Fruit fly (Drosophila melanogaster) whole organism, embryonic: ENCODE data around the gene red.
A peak's percentile ranks its signal among the peaks of the same experiment; 100 is the strongest.

ENCODE experiments used
- CG10543 ChIP-seq: fragments of 200-800 bp; sonication (Bioruptor generic); optimal IDR thresholded peaks from 3 replicates; lab custom pipeline; 2017; ENCODE audit warnings: missing biosample characterization, mild to moderate bottlenecking, missing genetic modification characterization, moderate library complexity
- CG12659 ChIP-seq: fragments of 200-800 bp; sonication (Bioruptor generic); optimal IDR thresholded peaks from 3 replicates; lab custom pipeline; 2017; ENCODE audit warnings: mild to moderate bottlenecking, missing biosample characterization, missing genetic modification reagents, missing genetic modification characterization
- CG13624 ChIP-seq: fragments of 200-800 bp; sonication (Bioruptor generic); optimal IDR thresholded peaks from 2 replicates; lab custom pipeline; 2016; ENCODE audit warnings: missing biosample characterization, missing genetic modification characterization
- CG15011 ChIP-seq: fragments of 200-800 bp; sonication (Bioruptor generic); optimal IDR thresholded peaks from 3 replicates; lab custom pipeline; 2018; ENCODE audit warnings: missing biosample characterization, mild to moderate bottlenecking, missing genetic modification characterization
- CG18011 ChIP-seq: fragments of 200-800 bp; sonication (Bioruptor generic); optimal IDR thresholded peaks from 2 replicates; lab custom pipeline; 2017; ENCODE audit warnings: missing biosample characterization, missing genetic modification characterization, mild to moderate bottlenecking, moderate library complexity, missing genotype
- CG18764 ChIP-seq: fragments of 200-800 bp; sonication (Bioruptor generic); optimal IDR thresholded peaks from 3 replicates; lab custom pipeline; 2016; ENCODE audit warnings: missing biosample characterization, missing genetic modification characterization
- CG2120 ChIP-seq: fragments of 200-800 bp; sonication (Bioruptor generic); optimal IDR thresholded peaks from 3 replicates; lab custom pipeline; 2016; ENCODE audit warnings: missing biosample characterization, missing genetic modification characterization
- CG32532 ChIP-seq: fragments of 200-800 bp; sonication (Bioruptor generic); IDR thresholded peaks from 2 replicates; pipeline ENCODE4 v1.3.6; 2022; ENCODE audit warnings: missing biosample characterization, missing genetic modification characterization
- CG3407 ChIP-seq: fragments of 200-800 bp; sonication (Bioruptor generic); optimal IDR thresholded peaks from 2 replicates; lab custom pipeline; 2018; ENCODE audit warnings: missing biosample characterization, mild to moderate bottlenecking, missing genetic modification characterization
- CG3726 ChIP-seq: fragments of 200-800 bp; sonication (Bioruptor generic); IDR thresholded peaks from 3 replicates; pipeline ENCODE4, ENCODE4 v1.3.6; 2022; ENCODE audit warnings: missing biosample characterization, missing genetic modification characterization
- CG3838 ChIP-seq: fragments of 200-800 bp; sonication (Bioruptor generic); optimal IDR thresholded peaks from 3 replicates; lab custom pipeline; 2016; ENCODE audit warnings: missing biosample characterization, missing genetic modification characterization
- CG3847 ChIP-seq: fragments of 200-800 bp; sonication (Bioruptor generic); IDR thresholded peaks from 2 replicates; pipeline ENCODE4 v1.3.6; 2022; ENCODE audit warnings: missing biosample characterization, missing genetic modification characterization
- CG4707 ChIP-seq: fragments of 200-800 bp; sonication (Bioruptor generic); optimal IDR thresholded peaks from 2 replicates; lab custom pipeline; 2018; ENCODE audit warnings: missing biosample characterization, mild to moderate bottlenecking, missing genetic modification characterization, moderate library complexity
- CG5245 ChIP-seq: fragments of 200-800 bp; sonication (Bioruptor generic); optimal IDR thresholded peaks from 3 replicates; lab custom pipeline; 2016; ENCODE audit warnings: missing biosample characterization, missing genetic modification characterization
- CG6272 ChIP-seq: fragments of 200-800 bp; sonication (Bioruptor generic); IDR thresholded peaks from 2 replicates; pipeline ENCODE4 v1.3.6; 2022; ENCODE audit warnings: missing biosample characterization, missing genetic modification characterization
- CG7839 ChIP-seq: fragments of 200-800 bp; sonication (Bioruptor generic); optimal IDR thresholded peaks from 3 replicates; lab custom pipeline; 2018; ENCODE audit warnings: missing biosample characterization, mild to moderate bottlenecking, missing genetic modification characterization, moderate library complexity
- CG7928 ChIP-seq: fragments of 200-800 bp; sonication (Bioruptor generic); optimal IDR thresholded peaks from 2 replicates; lab custom pipeline; 2017; ENCODE audit warnings: missing biosample characterization, mild to moderate bottlenecking, missing genetic modification characterization
- CG8089 ChIP-seq: fragments of 200-800 bp; sonication (Bioruptor generic); optimal IDR thresholded peaks from 3 replicates; lab custom pipeline; 2016; ENCODE audit warnings: missing biosample characterization, missing genetic modification characterization
- CG8765 ChIP-seq: fragments of 200-800 bp; sonication (Bioruptor generic); IDR thresholded peaks from 2 replicates; pipeline ENCODE4 v1.3.6; 2022; ENCODE audit warnings: missing biosample characterization, missing genetic modification characterization
- CG9437 ChIP-seq: fragments of 200-800 bp; sonication (Bioruptor generic); optimal IDR thresholded peaks from 2 replicates; lab custom pipeline; 2018; ENCODE audit warnings: missing biosample characterization, mild to moderate bottlenecking, missing genetic modification characterization
- CTCF ChIP-seq: fragments of 200-800 bp; sonication (Bioruptor generic); optimal IDR thresholded peaks from 2 replicates; lab custom pipeline; 2017; ENCODE audit warnings: missing biosample characterization, mild to moderate bottlenecking, missing genetic modification characterization, moderate library complexity
- Gsc ChIP-seq: fragments of 200-800 bp; sonication (Bioruptor generic); IDR thresholded peaks from 2 replicates; pipeline ENCODE4 v1.3.6; 2022; ENCODE audit warnings: missing biosample characterization, missing genetic modification characterization
- HLHmδ ChIP-seq: fragments of 200-800 bp; sonication (Bioruptor generic); optimal IDR thresholded peaks from 2 replicates; lab custom pipeline; 2018; ENCODE audit warnings: missing biosample characterization, mild to moderate bottlenecking, missing genetic modification characterization, moderate library complexity
- Hmx ChIP-seq: fragments of 200-800 bp; sonication (Bioruptor generic); optimal IDR thresholded peaks from 2 replicates; lab custom pipeline; 2016; ENCODE audit warnings: missing biosample characterization, missing genetic modification characterization
- Hsf ChIP-seq: fragments of 200-800 bp; sonication (Bioruptor generic); optimal IDR thresholded peaks from 3 replicates; lab custom pipeline; 2016; ENCODE audit warnings: missing biosample characterization, missing genetic modification characterization
- NfI ChIP-seq: fragments of 200-800 bp; sonication (Bioruptor generic); optimal IDR thresholded peaks from 3 replicates; lab custom pipeline; 2018; ENCODE audit warnings: missing biosample characterization, mild to moderate bottlenecking, missing genetic modification characterization, moderate library complexity
- Ptx1 ChIP-seq: fragments of 200-800 bp; sonication (Bioruptor generic); IDR thresholded peaks from 2 replicates; pipeline ENCODE4 v1.3.6; 2022; ENCODE audit warnings: missing biosample characterization, missing genetic modification characterization
- Xbp1 ChIP-seq: fragments of 200-800 bp; sonication (Bioruptor generic); optimal IDR thresholded peaks from 3 replicates; lab custom pipeline; 2016; ENCODE audit warnings: missing biosample characterization, mild to moderate bottlenecking, missing genetic modification characterization
- abd-A ChIP-seq: fragments of 200-800 bp; sonication (Bioruptor generic); optimal IDR thresholded peaks from 3 replicates; lab custom pipeline; 2019; ENCODE audit warnings: missing biosample characterization, mild to moderate bottlenecking, missing genetic modification characterization, moderate library complexity
- al ChIP-seq: fragments of 200-800 bp; sonication (Bioruptor generic); IDR thresholded peaks from 2 replicates; pipeline ENCODE4 v1.3.6; 2022; ENCODE audit warnings: missing biosample characterization, missing genetic modification characterization
- chm ChIP-seq: fragments of 200-800 bp; sonication (Bioruptor generic); IDR thresholded peaks from 2 replicates; pipeline ENCODE4 v1.3.6; 2022; ENCODE audit warnings: missing biosample characterization, missing genetic modification characterization
- ftz-f1 ChIP-seq: fragments of 200-800 bp; sonication (Bioruptor generic); optimal IDR thresholded peaks from 2 replicates; lab custom pipeline; 2016; ENCODE audit warnings: missing biosample characterization, missing genetic modification characterization
- gcm2 ChIP-seq: fragments of 200-800 bp; sonication (Bioruptor generic); optimal IDR thresholded peaks from 2 replicates; lab custom pipeline; 2016; ENCODE audit warnings: missing biosample characterization, missing genetic modification characterization
- gro ChIP-seq: fragments of 200-800 bp; sonication (Bioruptor generic); optimal IDR thresholded peaks from 2 replicates; lab custom pipeline; 2016; ENCODE audit warnings: missing biosample characterization, missing genetic modification characterization
- gt ChIP-seq: fragments of 200-800 bp; sonication (Bioruptor generic); IDR thresholded peaks from 2 replicates; pipeline ENCODE4 v1.3.6; 2022; ENCODE audit warnings: missing biosample characterization, missing genetic modification characterization
- hbn ChIP-seq: fragments of 200-800 bp; sonication (Bioruptor generic); IDR thresholded peaks from 2 replicates; pipeline ENCODE4 v1.3.6; 2022; ENCODE audit warnings: missing biosample characterization, missing genetic modification characterization; ENCODE audit not compliant: partially characterized antibody
- hth ChIP-seq: fragments of >200 bp; optimal IDR thresholded peaks from 2 replicates; lab custom pipeline; 2017; ENCODE audit warnings: inconsistent platforms
- inv ChIP-seq: fragments of 200-800 bp; sonication (Bioruptor generic); IDR thresholded peaks from 2 replicates; pipeline ENCODE4 v1.3.6; 2022; ENCODE audit warnings: missing biosample characterization, missing genetic modification characterization; ENCODE audit not compliant: partially characterized antibody
- jumu ChIP-seq: fragments of 200-800 bp; sonication (Bioruptor generic); optimal IDR thresholded peaks from 3 replicates; lab custom pipeline; 2016; ENCODE audit warnings: missing biosample characterization, missing genetic modification characterization
- ken ChIP-seq: fragments of 200-800 bp; sonication (Bioruptor generic); IDR thresholded peaks from 3 replicates; pipeline ENCODE4 v1.3.6; 2022; ENCODE audit warnings: missing biosample characterization, missing genetic modification characterization
- lilli ChIP-seq: fragments of 200-800 bp; sonication (Bioruptor generic); optimal IDR thresholded peaks from 3 replicates; lab custom pipeline; 2016; ENCODE audit warnings: missing biosample characterization, missing genetic modification characterization
- lola ChIP-seq, 3 experiments: fragments of >200 bp in 2 of 3; fragments of 200-800 bp in 1 of 3; sonication (Bioruptor generic) in 1 of 3; optimal IDR thresholded peaks; 2 replicates each; lab custom pipeline; 2017 to 2019; ENCODE audit warnings: missing biosample characterization in 3 of 3, missing genetic modification characterization in 3 of 3, mild to moderate bottlenecking in 1 of 3, moderate library complexity in 1 of 3
- lov ChIP-seq, 2 experiments: fragments of 200-800 bp in 1 of 2; fragments of >200 bp in 1 of 2; sonication (Bioruptor generic) in 1 of 2; IDR thresholded peaks in 1 of 2; optimal IDR thresholded peaks in 1 of 2; 2 replicates in 1 of 2; 3 replicates in 1 of 2; pipeline versions ENCODE4 v1.3.6 to Lab custom; 2017 to 2022; ENCODE audit warnings: missing biosample characterization in 1 of 2, missing genetic modification characterization in 1 of 2
- mirr ChIP-seq: fragments of 200-800 bp; sonication (Bioruptor generic); optimal IDR thresholded peaks from 3 replicates; lab custom pipeline; 2018; ENCODE audit warnings: missing biosample characterization, mild to moderate bottlenecking, missing genetic modification characterization
- salm ChIP-seq: fragments of 200-800 bp; sonication (Bioruptor generic); optimal IDR thresholded peaks from 2 replicates; lab custom pipeline; 2018; ENCODE audit warnings: missing biosample characterization, mild to moderate bottlenecking, missing genetic modification characterization
- sisA ChIP-seq: fragments of 200-800 bp; sonication (Bioruptor generic); IDR thresholded peaks from 2 replicates; pipeline ENCODE4 v1.3.6; 2022; ENCODE audit warnings: missing biosample characterization, missing genetic modification characterization
- unpg ChIP-seq: fragments of 200-800 bp; sonication (Bioruptor generic); optimal IDR thresholded peaks from 3 replicates; lab custom pipeline; 2018; ENCODE audit warnings: missing biosample characterization, mild to moderate bottlenecking, missing genetic modification characterization, moderate library complexity
- vnd ChIP-seq: fragments of 200-800 bp; sonication (Bioruptor generic); IDR thresholded peaks from 3 replicates; pipeline ENCODE4 v1.3.6; 2022; ENCODE audit warnings: missing biosample characterization, missing genetic modification characterization; ENCODE audit not compliant: partially characterized antibody
- wor ChIP-seq: fragments of 200-800 bp; sonication (Bioruptor generic); IDR thresholded peaks from 2 replicates; pipeline ENCODE4 v1.3.6; 2022; ENCODE audit warnings: missing biosample characterization, missing genetic modification characterization
- zen2 ChIP-seq: fragments of 200-800 bp; sonication (Bioruptor generic); IDR thresholded peaks from 3 replicates; pipeline ENCODE4 v1.3.6; 2022; ENCODE audit warnings: missing biosample characterization, missing genetic modification characterization; ENCODE audit not compliant: partially characterized antibody

Gene red

dm6 chr3R:14288669-14289383 lies at the start of gene red (continued):
- TF ChIP-seq sisA: peak; percentile 70
- TF ChIP-seq al (GFP tag; lab: Robert Waterston, UW): peak; percentile 49
- TF ChIP-seq CG8765 (GFP tag; lab: Robert Waterston, UW): no peak
- TF ChIP-seq gro: peak; percentile 58
- TF ChIP-seq wor: peak; percentile 25; the same call in 1 of the 2 replicates
- no peak for TF ChIP-seq hth (lab: Kevin White, UChicago)
- no peak for TF ChIP-seq Gsc (GFP tag; lab: Robert Waterston, UW)
- TF ChIP-seq CG15011: peak; percentile 64
- TF ChIP-seq CG18011 (GFP tag; lab: Kevin White, UChicago): peak; percentile 54
- TF ChIP-seq HLHmδ: no peak
- no peak for TF ChIP-seq vnd (GFP tag; lab: Robert Waterston, UW)
- no peak for TF ChIP-seq ftz-f1
- peak; percentile 78 for TF ChIP-seq NfI (GFP tag; lab: Kevin White, UChicago)
- TF ChIP-seq ken: peak; percentile 65; the same call in 2 of the 3 replicates
- TF ChIP-seq CG3838 (GFP tag; lab: Kevin White, UChicago): no peak
- peak; percentile 66 for TF ChIP-seq Xbp1 (GFP tag; lab: Kevin White, UChicago)
- no peak for TF ChIP-seq hbn (GFP tag; lab: Robert Waterston, UW)
- peak; percentile 89 for TF ChIP-seq CG2120 (GFP tag; lab: Kevin White, UChicago)
- no peak for TF ChIP-seq gt
- TF ChIP-seq unpg: peak; percentile 66
- TF ChIP-seq Hmx (GFP tag; lab: Kevin White, UChicago): no peak
- TF ChIP-seq CG12659 (GFP tag; lab: Kevin White, UChicago): peak; percentile 77
- peak; percentile 62 for TF ChIP-seq CG3847
- peak; percentile 31 for TF ChIP-seq CG13624 (GFP tag; lab: Kevin White, UChicago)
- peak; percentile 81 for TF ChIP-seq lilli (GFP tag; lab: Kevin White, UChicago)
- TF ChIP-seq chm: peak; percentile 19; the same call in 1 of the 2 replicates
- TF ChIP-seq salm (tag; lab: Kevin White, UChicago): peak; percentile 29
- TF ChIP-seq CG5245 (GFP tag; lab: Kevin White, UChicago): peak; percentile 53
- TF ChIP-seq CG8089 (GFP tag; lab: Kevin White, UChicago): no peak
- TF ChIP-seq zen2 (GFP tag; lab: Robert Waterston, UW): no peak
- peak; percentile 83 for TF ChIP-seq Ptx1
- no peak for TF ChIP-seq CG4707 (GFP tag; lab: Kevin White, UChicago)
- TF ChIP-seq jumu (GFP tag; lab: Kevin White, UChicago): peak; percentile 47
- peak; percentile 77 for TF ChIP-seq CG10543 (GFP tag; lab: Kevin White, UChicago)
- peak; percentile 95 for TF ChIP-seq mirr
- TF ChIP-seq CG3407: peak; percentile 15
- TF ChIP-seq inv (GFP tag; lab: Robert Waterston, UW): no peak
- no peak for TF ChIP-seq gcm2 (GFP tag; lab: Kevin White, UChicago)
- TF ChIP-seq CG32532: peak; percentile 87
- peak; percentile 28 for TF ChIP-seq CTCF (GFP tag; lab: Kevin White, UChicago)
- TF ChIP-seq lola (GFP tag; optimal IDR thresholded peaks at IDR 0.05; lab: Kevin White, UChicago): peak in 1 of 3 experiments; percentile 35
- peak; percentile 84 for TF ChIP-seq CG7839 (tag; lab: Kevin White, UChicago)
- TF ChIP-seq CG3726: no peak
- TF ChIP-seq abd-A: peak; percentile 35
- TF ChIP-seq lov (optimal IDR thresholded peaks at IDR 0.05; lab: Kevin White, UChicago): no peak
- TF ChIP-seq lov (GFP tag; IDR thresholded peaks at IDR 0.05; lab: Robert Waterston, UW): no peak
- peak; percentile 62 for TF ChIP-seq Hsf (GFP tag; lab: Kevin White, UChicago)
- TF ChIP-seq CG18764 (GFP tag; lab: Kevin White, UChicago): peak; percentile 16
- TF ChIP-seq CG6272 (GFP tag; lab: Robert Waterston, UW): peak; percentile 46
- peak; percentile 66 for TF ChIP-seq CG9437 (GFP tag; lab: Kevin White, UChicago)
- TF ChIP-seq CG7928 (GFP tag; lab: Kevin White, UChicago): peak; percentile 29
